Worm (Caenorhabditis elegans): ENCODE measurements around the gene C25D7.5.
A peak's percentile ranks its signal among the peaks of the same experiment; 100 is the strongest.

The C25D7.5 gene

DNA sequence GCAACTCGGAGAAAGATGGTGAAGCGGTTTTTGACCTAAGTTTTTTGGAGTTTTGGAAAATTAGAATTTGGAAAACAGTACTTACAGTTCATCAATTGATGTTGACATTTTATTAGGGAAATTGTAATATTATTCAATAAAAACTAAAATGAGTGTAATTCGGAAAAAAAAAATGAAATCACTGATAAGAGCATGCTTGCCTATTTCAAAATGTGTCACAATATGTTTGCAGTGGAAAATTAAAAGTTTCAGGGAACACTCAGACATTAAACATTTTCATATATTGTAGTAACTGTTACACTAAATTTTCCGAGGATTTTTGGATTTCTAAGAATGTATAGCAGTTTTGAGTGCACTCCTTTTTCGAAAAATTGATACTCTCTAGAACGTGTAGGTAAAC lies at the start of gene C25D7.5, which contains the start of gene fbxa-82:
Gene C25D7.5, plus strand, starts transcription at position 283 of the 400 bp plus-strand sequence.
Gene fbxa-82, minus strand, starts transcription at position 163 of the 400 bp plus-strand sequence.
- TF ChIP-seq attf-3 (GFP tag; conservative IDR thresholded peaks at IDR 0.05): no peak
- 0 out of 2 replicates have a peak, but pooled peaks have one; percentile 26 for TF ChIP-seq cebp-1 (GFP tag; IDR thresholded peaks at IDR 0.05)
- no peak for TF ChIP-seq cebp-1 (tag; optimal IDR thresholded peaks at IDR 0.05)
- TF ChIP-seq lin-54 (GFP tag; optimal IDR thresholded peaks at IDR 0.05): no peak

DNA sequence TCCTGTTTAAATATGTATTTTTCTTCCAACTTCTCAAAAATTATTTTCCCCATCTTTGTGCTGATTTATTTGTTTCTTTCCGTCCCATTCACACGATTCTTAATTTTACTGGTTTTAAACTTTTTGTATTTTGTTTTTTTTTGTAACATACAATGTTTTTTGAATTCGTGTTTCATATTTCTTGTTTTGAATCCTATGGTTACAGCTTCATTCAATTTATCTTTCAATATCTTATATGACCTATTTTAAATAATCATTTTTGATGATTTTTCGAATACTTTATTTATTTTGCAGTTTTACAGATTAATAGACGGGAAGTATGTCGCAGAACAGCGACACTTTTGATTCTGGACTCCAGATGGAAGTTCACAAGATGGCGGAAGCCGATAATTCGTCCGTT lies 47.6 kb upstream of the C25D7.5 start, which contains the start of gene hrde-2:
Gene hrde-2, plus strand, starts transcription at position 301 of the 400 bp plus-strand sequence.
- no peak for TF ChIP-seq nhr-90 (tag; optimal IDR thresholded peaks at IDR 0.05)
- no peak for TF ChIP-seq nhr-179 (tag; optimal IDR thresholded peaks at IDR 0.05)
- TF ChIP-seq snpc-4 (GFP tag; optimal IDR thresholded peaks at IDR 0.05): no peak
- TF ChIP-seq snpc-4 (tag; optimal IDR thresholded peaks at IDR 0.05): no peak
- no peak for TF ChIP-seq F55B11.4 (tag; optimal IDR thresholded peaks at IDR 0.05; ENCODE audit: borderline replicate concordance, insufficient read depth)
- TF ChIP-seq Y95B8A.8 (GFP tag; IDR thresholded peaks at IDR 0.05): no peak
- TF ChIP-seq chd-7 (tag; optimal IDR thresholded peaks at IDR 0.05): no peak
- TF ChIP-seq F52B5.7 (tag; optimal IDR thresholded peaks at IDR 0.05): no peak
- TF ChIP-seq madf-3 (GFP tag; IDR thresholded peaks at IDR 0.05): no peak
- no peak for TF ChIP-seq tbx-9 (tag; optimal IDR thresholded peaks at IDR 0.05; ENCODE audit: borderline replicate concordance)
- no peak for TF ChIP-seq dpl-1 (GFP tag; optimal IDR thresholded peaks at IDR 0.05)
- TF ChIP-seq C06A6.2 (GFP tag; conservative IDR thresholded peaks at IDR 0.05): no peak
- no peak for TF ChIP-seq xnd-1 (tag; optimal IDR thresholded peaks at IDR 0.05)
- TF ChIP-seq F33H1.4 (GFP tag; IDR thresholded peaks at IDR 0.05): no peak

- TF ChIP-seq Y53G8AR.9 (GFP tag; conservative IDR thresholded peaks at IDR 0.05) (no peak), sptf-2 (GFP tag; optimal IDR thresholded peaks at IDR 0.05) (no peak), rpc-1 (optimal IDR thresholded peaks at IDR 0.05) (no peak), rpc-1 (tag; optimal IDR thresholded peaks at IDR 0.05) (no peak), K12H6.12 (tag; optimal IDR thresholded peaks at IDR 0.05) (no peak), F10E7.11 (tag; optimal IDR thresholded peaks at IDR 0.05) (no peak), mel-28 (tag; optimal IDR thresholded peaks at IDR 0.05; ENCODE audit: borderline replicate concordance) (no peak), hmg-1.2 (GFP tag; IDR thresholded peaks at IDR 0.05) (no peak), unc-62 (GFP tag; optimal IDR thresholded peaks at IDR 0.05) (no peak), sea-2 (GFP tag; IDR thresholded peaks at IDR 0.05) (no peak), hsf-1 (GFP tag; IDR thresholded peaks at IDR 0.05) (no peak), C17E4.6 (GFP tag; IDR thresholded peaks at IDR 0.05) (no peak), B0261.1 (tag; optimal IDR thresholded peaks at IDR 0.05) (no peak), ztf-6 (GFP tag; IDR thresholded peaks at IDR 0.05) (no peak), Y79H2A.3 (GFP tag; conservative IDR thresholded peaks at IDR 0.05) (no peak), hlh-26 (GFP tag; conservative IDR thresholded peaks at IDR 0.05) (no peak), ceh-40 (GFP tag; IDR thresholded peaks at IDR 0.05) (no peak), fkh-3 (tag; optimal IDR thresholded peaks at IDR 0.05) (no peak), cebp-2 (GFP tag; IDR thresholded peaks at IDR 0.05) (no peak)
These were observed 40.9 kb upstream of the C25D7.5 start, which contains the start of gene nmr-2 for ce11 chrV:15011560-15011959. Gene nmr-2, minus strand, starts transcription at chrV:15011660.

Data from whole organism, young adult.